Fruit fly (Drosophila melanogaster) whole organism, embryonic: ENCODE results near the gene CG12516.

Source experiments
- Ada2b ChIP-seq: fragments of 200-800 bp; sonication (Bioruptor generic); IDR thresholded peaks from 2 replicates; pipeline ENCODE4 v1.3.6; 2022; ENCODE audit warnings: missing biosample characterization, missing genetic modification characterization
- CG11093 ChIP-seq: fragments of 200-800 bp; sonication (Bioruptor generic); IDR thresholded peaks from 3 replicates; pipeline ENCODE4 v1.3.6; 2022; ENCODE audit warnings: missing biosample characterization, missing genetic modification characterization
- CG14441 ChIP-seq: fragments of 200-800 bp; sonication (Bioruptor generic); IDR thresholded peaks from 2 replicates; pipeline ENCODE4 v1.3.6; 2022; ENCODE audit warnings: missing biosample characterization, missing genetic modification characterization
- CG14965 ChIP-seq: fragments of 200-800 bp; sonication (Bioruptor generic); optimal IDR thresholded peaks from 2 replicates; lab custom pipeline; 2016; ENCODE audit warnings: missing biosample characterization, missing genetic modification characterization, borderline replicate concordance
- CG16813 ChIP-seq: fragments of 200-800 bp; sonication (Bioruptor generic); IDR thresholded peaks from 3 replicates; pipeline ENCODE4 v1.3.6; 2022; ENCODE audit warnings: missing biosample characterization, missing genetic modification characterization; ENCODE audit not compliant: partially characterized antibody
- CG18262 ChIP-seq: fragments of 200-800 bp; optimal IDR thresholded peaks from 3 replicates; lab custom pipeline; 2019; ENCODE audit warnings: missing biosample characterization, mild to moderate bottlenecking, missing genetic modification characterization, moderate library complexity
- CG18476 ChIP-seq: fragments of 200-800 bp; sonication (Bioruptor generic); optimal IDR thresholded peaks from 2 replicates; lab custom pipeline; 2016; ENCODE audit warnings: missing biosample characterization, mild to moderate bottlenecking, missing genetic modification characterization
- CG2202 ChIP-seq: fragments of 200-800 bp; sonication (Bioruptor generic); optimal IDR thresholded peaks from 2 replicates; lab custom pipeline; 2018; ENCODE audit warnings: missing biosample characterization, mild to moderate bottlenecking, missing genetic modification characterization
- CG3163 ChIP-seq: fragments of 200-800 bp; sonication (Bioruptor generic); optimal IDR thresholded peaks from 3 replicates; lab custom pipeline; 2016; ENCODE audit warnings: missing biosample characterization, missing genetic modification characterization
- CG33213 ChIP-seq: fragments of 200-800 bp; sonication (Bioruptor generic); optimal IDR thresholded peaks from 3 replicates; lab custom pipeline; 2016; ENCODE audit warnings: missing biosample characterization, missing genetic modification characterization
- CG3407 ChIP-seq: fragments of 200-800 bp; sonication (Bioruptor generic); optimal IDR thresholded peaks from 2 replicates; lab custom pipeline; 2018; ENCODE audit warnings: missing biosample characterization, mild to moderate bottlenecking, missing genetic modification characterization
- CG4730 ChIP-seq: fragments of 200-800 bp; sonication (Bioruptor generic); IDR thresholded peaks from 2 replicates; pipeline ENCODE4 v1.3.6; 2022; ENCODE audit warnings: missing biosample characterization, missing genetic modification characterization
- CG7745 ChIP-seq: fragments of 200-800 bp; sonication (Bioruptor generic); optimal IDR thresholded peaks from 2 replicates; lab custom pipeline; 2018; ENCODE audit warnings: missing biosample characterization, mild to moderate bottlenecking, missing genetic modification characterization, moderate library complexity
- CG8290 ChIP-seq, 3 experiments: fragments of 200-800 bp; sonication (Bioruptor generic); optimal IDR thresholded peaks; 2 replicates each; lab custom pipeline; 2016 to 2019; ENCODE audit warnings: missing biosample characterization in 3 of 3, missing genetic modification characterization in 3 of 3, mild to moderate bottlenecking in 2 of 3, moderate library complexity in 1 of 3
- CG8765 ChIP-seq: fragments of 200-800 bp; sonication (Bioruptor generic); IDR thresholded peaks from 2 replicates; pipeline ENCODE4 v1.3.6; 2022; ENCODE audit warnings: missing biosample characterization, missing genetic modification characterization
- CG9876 ChIP-seq: fragments of 200-800 bp; sonication (Bioruptor generic); optimal IDR thresholded peaks from 2 replicates; lab custom pipeline; 2016; ENCODE audit warnings: missing biosample characterization, missing genetic modification characterization
- CrebB ChIP-seq: fragments of 200-800 bp; sonication (Bioruptor generic); optimal IDR thresholded peaks from 3 replicates; lab custom pipeline; 2018; ENCODE audit warnings: missing biosample characterization, mild to moderate bottlenecking, missing genetic modification characterization
- Dref ChIP-seq: fragments of 200-800 bp; sonication (Bioruptor generic); IDR thresholded peaks from 2 replicates; pipeline ENCODE4 v1.3.6; 2022; ENCODE audit warnings: missing biosample characterization, missing genetic modification characterization
- Fer2 ChIP-seq: fragments of 200-800 bp; sonication (Bioruptor generic); optimal IDR thresholded peaks from 2 replicates; lab custom pipeline; 2018; ENCODE audit warnings: missing biosample characterization, mild to moderate bottlenecking, missing genetic modification characterization, moderate library complexity
- HLHmδ ChIP-seq: fragments of 200-800 bp; sonication (Bioruptor generic); optimal IDR thresholded peaks from 2 replicates; lab custom pipeline; 2018; ENCODE audit warnings: missing biosample characterization, mild to moderate bottlenecking, missing genetic modification characterization, moderate library complexity
- Hsf ChIP-seq: fragments of 200-800 bp; sonication (Bioruptor generic); optimal IDR thresholded peaks from 3 replicates; lab custom pipeline; 2016; ENCODE audit warnings: missing biosample characterization, missing genetic modification characterization
- Jarid2 ChIP-seq: fragments of 200-800 bp; sonication (Bioruptor generic); optimal IDR thresholded peaks from 3 replicates; lab custom pipeline; 2017; ENCODE audit warnings: mild to moderate bottlenecking, missing biosample characterization, missing genetic modification reagents, missing genetic modification characterization
- Lim3 ChIP-seq: fragments of 200-800 bp; sonication (Bioruptor generic); IDR thresholded peaks from 2 replicates; pipeline ENCODE4 v1.3.6; 2022; ENCODE audit warnings: missing biosample characterization, missing genetic modification characterization
- Nf-YB ChIP-seq: fragments of 200-800 bp; sonication (Bioruptor generic); optimal IDR thresholded peaks from 3 replicates; lab custom pipeline; 2019; ENCODE audit warnings: missing biosample characterization, mild to moderate bottlenecking, missing genetic modification characterization, moderate library complexity
- Optix ChIP-seq: fragments of 200-800 bp; sonication (Bioruptor generic); IDR thresholded peaks from 3 replicates; pipeline ENCODE4 v1.3.6; 2022; ENCODE audit warnings: missing biosample characterization, missing genetic modification characterization
- Sox100B ChIP-seq: fragments of 200-800 bp; sonication (Bioruptor generic); optimal IDR thresholded peaks from 3 replicates; lab custom pipeline; 2018; ENCODE audit warnings: missing biosample characterization, mild to moderate bottlenecking, missing genetic modification characterization
- Sox102F ChIP-seq: fragments of 200-800 bp; sonication (Bioruptor generic); optimal IDR thresholded peaks from 2 replicates; lab custom pipeline; 2018; ENCODE audit warnings: missing biosample characterization, mild to moderate bottlenecking, missing genetic modification characterization, moderate library complexity
- Taf1 ChIP-seq: fragments of 200-800 bp; sonication (Bioruptor generic); IDR thresholded peaks from 2 replicates; pipeline ENCODE4 v1.3.6; 2022; ENCODE audit warnings: missing biosample characterization, missing genetic modification characterization
- Xrp1 ChIP-seq: fragments of 200-800 bp; sonication (Bioruptor generic); IDR thresholded peaks from 2 replicates; pipeline ENCODE4 v1.3.6; 2022; ENCODE audit warnings: missing biosample characterization, missing genetic modification characterization
- ash1 ChIP-seq: fragments of 200-800 bp; sonication (Bioruptor generic); optimal IDR thresholded peaks from 2 replicates; lab custom pipeline; 2018; ENCODE audit warnings: missing biosample characterization, mild to moderate bottlenecking, missing genetic modification characterization
- chinmo ChIP-seq: fragments of 200-800 bp; sonication (Bioruptor generic); IDR thresholded peaks from 4 replicates; pipeline ENCODE4 v1.3.6; 2022; ENCODE audit warnings: missing biosample characterization, missing genetic modification characterization; ENCODE audit not compliant: partially characterized antibody
- dmrt11E ChIP-seq: fragments of 200-800 bp; sonication (Bioruptor generic); optimal IDR thresholded peaks from 3 replicates; lab custom pipeline; 2018; ENCODE audit warnings: missing biosample characterization, mild to moderate bottlenecking, missing genetic modification characterization, moderate library complexity
- emc ChIP-seq: fragments of 200-800 bp; sonication (Bioruptor generic); optimal IDR thresholded peaks from 2 replicates; lab custom pipeline; 2016; ENCODE audit warnings: missing biosample characterization, missing genetic modification characterization
- lov ChIP-seq, 2 experiments: fragments of 200-800 bp in 1 of 2; fragments of >200 bp in 1 of 2; sonication (Bioruptor generic) in 1 of 2; IDR thresholded peaks in 1 of 2; optimal IDR thresholded peaks in 1 of 2; 2 replicates in 1 of 2; 3 replicates in 1 of 2; pipeline versions ENCODE4 v1.3.6 to Lab custom; 2017 to 2022; ENCODE audit warnings: missing biosample characterization in 1 of 2, missing genetic modification characterization in 1 of 2
- mam ChIP-seq: fragments of 200-800 bp; sonication (Bioruptor generic); optimal IDR thresholded peaks from 3 replicates; lab custom pipeline; 2016; ENCODE audit warnings: missing biosample characterization, missing genetic modification characterization
- nmo ChIP-seq: fragments of 200-800 bp; sonication (Bioruptor generic); optimal IDR thresholded peaks from 2 replicates; lab custom pipeline; 2018; ENCODE audit warnings: missing biosample characterization, mild to moderate bottlenecking, missing genetic modification characterization, moderate library complexity
- nom ChIP-seq: fragments of 200-800 bp; sonication (Bioruptor generic); optimal IDR thresholded peaks from 2 replicates; lab custom pipeline; 2017; ENCODE audit warnings: missing biosample characterization, missing genetic modification characterization, mild to moderate bottlenecking, moderate library complexity, missing genetic modification reagents
- p53 ChIP-seq: fragments of 200-800 bp; sonication (Bioruptor generic); optimal IDR thresholded peaks from 2 replicates; lab custom pipeline; 2016; ENCODE audit warnings: missing biosample characterization, missing genetic modification characterization
- pho ChIP-seq: fragments of 200-800 bp; sonication (Bioruptor generic); optimal IDR thresholded peaks from 2 replicates; lab custom pipeline; 2016; ENCODE audit warnings: missing biosample characterization, missing genetic modification characterization
- schlank ChIP-seq: fragments of 200-800 bp; sonication (Bioruptor generic); optimal IDR thresholded peaks from 2 replicates; lab custom pipeline; 2018; ENCODE audit warnings: missing biosample characterization, mild to moderate bottlenecking, missing genetic modification characterization
- sens ChIP-seq: fragments of 200-800 bp; sonication (Bioruptor generic); peaks from one replicate; lab custom pipeline; 2016; ENCODE audit warnings: missing biosample characterization, missing genetic modification characterization
- slou ChIP-seq: fragments of 200-800 bp; sonication (Bioruptor generic); optimal IDR thresholded peaks from 3 replicates; lab custom pipeline; 2016; ENCODE audit warnings: missing biosample characterization, missing genetic modification characterization
- sqz ChIP-seq: fragments of 200-800 bp; sonication (Bioruptor generic); optimal IDR thresholded peaks from 3 replicates; lab custom pipeline; 2018; ENCODE audit warnings: missing biosample characterization, mild to moderate bottlenecking, missing genetic modification characterization
- stc ChIP-seq: fragments of 200-800 bp; sonication (Bioruptor generic); IDR thresholded peaks from 2 replicates; pipeline ENCODE4 v1.3.6; 2022; ENCODE audit warnings: missing biosample characterization, missing genetic modification characterization
- stwl ChIP-seq: fragments of 200-800 bp; sonication (Bioruptor generic); optimal IDR thresholded peaks from 3 replicates; lab custom pipeline; 2018; ENCODE audit warnings: missing biosample characterization, mild to moderate bottlenecking, missing genetic modification characterization, moderate library complexity
- yki ChIP-seq: fragments of >200 bp; optimal IDR thresholded peaks from 3 replicates; lab custom pipeline; 2018

The CG12516 gene

dm6 chr3R:28332674-28333421 lies 28.4 kb upstream of the CG12516 start (continued):
- TF ChIP-seq CG8290 (GFP tag; optimal IDR thresholded peaks at IDR 0.05; lab: Kevin White, UChicago) (no peak), CG8290 (tag; optimal IDR thresholded peaks at IDR 0.05; lab: Kevin White, UChicago) (peak in 1 of 2 experiments; percentile 31)

- peak; percentile 27 for TF ChIP-seq Nf-YB (GFP tag; lab: Kevin White, UChicago)
- TF ChIP-seq CG2202 (tag; lab: Kevin White, UChicago), result no peak
- TF ChIP-seq CG14965 (GFP tag; lab: Kevin White, UChicago), result no peak
- peak; percentile 12 for TF ChIP-seq emc
- TF ChIP-seq ash1, result no peak
- no peak for TF ChIP-seq dmrt11E (tag; lab: Kevin White, UChicago)
- no peak for TF ChIP-seq Xrp1 (GFP tag; lab: Robert Waterston, UW)
- TF ChIP-seq nom (GFP tag; lab: Kevin White, UChicago), result no peak
- peak; percentile 40 for TF ChIP-seq nmo (GFP tag; lab: Kevin White, UChicago)
- peak; percentile 67 for TF ChIP-seq stc (GFP tag; lab: Robert Waterston, UW)
- TF ChIP-seq chinmo, result 0 out of 4 replicates have a peak, but pooled peaks have one; percentile 49
- peak; percentile 50; the same call in 1 of the 2 replicates for TF ChIP-seq Ada2b (GFP tag; lab: Robert Waterston, UW)
- TF ChIP-seq Fer2 (tag; lab: Kevin White, UChicago), result no peak
- peak; percentile 89 for TF ChIP-seq sens (GFP tag; lab: Kevin White, UChicago)
- TF ChIP-seq yki, result no peak
- TF ChIP-seq sqz (GFP tag; lab: Kevin White, UChicago), result peak; percentile 33
- TF ChIP-seq lov (optimal IDR thresholded peaks at IDR 0.05; lab: Kevin White, UChicago), result no peak
- TF ChIP-seq lov (GFP tag; IDR thresholded peaks at IDR 0.05; lab: Robert Waterston, UW), result no peak
- TF ChIP-seq CG8765, result no peak
- TF ChIP-seq CG7745, result no peak
- TF ChIP-seq Taf1 (GFP tag; lab: Robert Waterston, UW), result 0 out of 2 replicates have a peak, but pooled peaks have one; percentile 34
- TF ChIP-seq pho (GFP tag; lab: Kevin White, UChicago), result peak; percentile 15
- TF ChIP-seq CrebB (tag; lab: Kevin White, UChicago), result peak; percentile 43
- TF ChIP-seq slou, result no peak
- TF ChIP-seq CG16813 (GFP tag; lab: Robert Waterston, UW), result no peak
- TF ChIP-seq Hsf (GFP tag; lab: Kevin White, UChicago), result peak; percentile 12
- peak; percentile 76 for TF ChIP-seq CG14441 (GFP tag; lab: Robert Waterston, UW)
- peak; percentile 33 for TF ChIP-seq CG18476 (GFP tag; lab: Kevin White, UChicago)
- TF ChIP-seq CG11093, result peak; percentile 45; the same call in 1 of the 3 replicates
- peak; percentile 36; the same call in 1 of the 3 replicates for TF ChIP-seq Optix (GFP tag; lab: Robert Waterston, UW)
- no peak for TF ChIP-seq HLHmδ (GFP tag; lab: Kevin White, UChicago)
- no peak for TF ChIP-seq Jarid2 (GFP tag; lab: Kevin White, UChicago)
- TF ChIP-seq p53 (GFP tag; lab: Kevin White, UChicago), result no peak
- TF ChIP-seq stwl, result no peak
- TF ChIP-seq Dref (GFP tag; lab: Robert Waterston, UW), result no peak
- no peak for TF ChIP-seq Lim3 (GFP tag; lab: Robert Waterston, UW)
- TF ChIP-seq Sox102F (GFP tag; lab: Kevin White, UChicago), result peak; percentile 67
- peak; percentile 71 for TF ChIP-seq mam (GFP tag; lab: Kevin White, UChicago)
- TF ChIP-seq CG33213, result peak; percentile 37
- TF ChIP-seq CG9876, result no peak
- TF ChIP-seq CG3163 (GFP tag; lab: Kevin White, UChicago), result no peak
- TF ChIP-seq CG18262 (tag; lab: Kevin White, UChicago), result peak; percentile 43
- TF ChIP-seq Sox100B (GFP tag; lab: Kevin White, UChicago), result peak; percentile 65
- peak; percentile 16 for TF ChIP-seq CG3407 (GFP tag; lab: Kevin White, UChicago)
- TF ChIP-seq CG4730, result peak; percentile 64; the same call in 1 of the 2 replicates
- peak; percentile 3 for TF ChIP-seq schlank (tag; lab: Kevin White, UChicago)
Measured at dm6 chr3R:28332137-28332671, 27.8 kb upstream of the CG12516 start.
